Worm (Caenorhabditis elegans) whole organism, L1 larva: ENCODE data around the gene C43C3.4.

Experiments
- C04F5.9 ChIP-seq: sonication (generic microtip); optimal IDR thresholded peaks from 2 replicates; lab custom pipeline; 2016; ENCODE audit warnings: missing genetic modification characterization, missing compliant biosample characterization
- C34B4.2 ChIP-seq: sonication (generic microtip); optimal IDR thresholded peaks from 2 replicates; lab custom pipeline; 2017; ENCODE audit warnings: mild to moderate bottlenecking, missing genetic modification characterization, missing compliant biosample characterization
- Y116A8C.19 ChIP-seq: sonication (generic microtip); optimal IDR thresholded peaks from 2 replicates; lab custom pipeline; 2016; ENCODE audit warnings: missing compliant biosample characterization, missing genetic modification characterization, borderline replicate concordance
- aha-1 ChIP-seq: fragments of 150-350 bp; optimal IDR thresholded peaks from 2 replicates; lab custom pipeline; 2014; ENCODE audit warnings: missing biosample characterization, missing genetic modification characterization
- aly-2 ChIP-seq: fragments of 150-350 bp; optimal IDR thresholded peaks from 2 replicates; lab custom pipeline; 2014; ENCODE audit warnings: missing biosample characterization, missing genetic modification characterization
- blmp-1 ChIP-seq: fragments of 150-350 bp; optimal IDR thresholded peaks from 2 replicates; lab custom pipeline; 2014; ENCODE audit warnings: missing biosample characterization, missing genetic modification characterization
- ceh-63 ChIP-seq: fragments of 200-800 bp; sonication (Bioruptor generic); optimal IDR thresholded peaks from 2 replicates; lab custom pipeline; 2018; ENCODE audit warnings: mild to moderate bottlenecking, missing genetic modification characterization, missing compliant biosample characterization
- ceh-82 ChIP-seq, 3 experiments: fragments of 150-350 bp in 1 of 3; sonication (generic microtip) in 2 of 3; optimal IDR thresholded peaks; 2 replicates each; lab custom pipeline; 2014 to 2017; ENCODE audit warnings: missing biosample characterization in 3 of 3, missing genetic modification characterization in 3 of 3
- ceh-88 ChIP-seq: fragments of 200-800 bp; sonication (Bioruptor generic); IDR thresholded peaks from 2 replicates; pipeline ENCODE4 v1.3.6; 2022; ENCODE audit warnings: missing genetic modification characterization, missing compliant biosample characterization
- ceh-90 ChIP-seq: sonication (generic microtip); optimal IDR thresholded peaks from 2 replicates; lab custom pipeline; 2016; ENCODE audit warnings: missing genetic modification characterization, missing compliant biosample characterization
- fkh-10 ChIP-seq: sonication (generic microtip); optimal IDR thresholded peaks from 2 replicates; lab custom pipeline; 2017; ENCODE audit warnings: missing biosample characterization, missing genetic modification reagents, missing genetic modification characterization
- grh-1 ChIP-seq: fragments of 200-800 bp; sonication (Bioruptor generic); IDR thresholded peaks from 2 replicates; pipeline ENCODE4 v1.3.6; 2022; ENCODE audit warnings: missing genetic modification reagents, missing genetic modification characterization, missing compliant biosample characterization
- irx-1 ChIP-seq: sonication (generic microtip); optimal IDR thresholded peaks from 2 replicates; lab custom pipeline; 2016; ENCODE audit warnings: missing genetic modification characterization, missing compliant biosample characterization
- jun-1 ChIP-seq: fragments of 150-350 bp; optimal IDR thresholded peaks from 2 replicates; lab custom pipeline; 2014; ENCODE audit warnings: missing biosample characterization, missing genetic modification reagents, missing genetic modification characterization
- lin-13 ChIP-seq: fragments of 150-350 bp; optimal IDR thresholded peaks from 2 replicates; lab custom pipeline; 2014; ENCODE audit warnings: missing biosample characterization, missing genetic modification reagents, missing genetic modification characterization
- lin-14 ChIP-seq: fragments of 200-800 bp; sonication (Bioruptor generic); optimal IDR thresholded peaks from 2 replicates; lab custom pipeline; 2018; ENCODE audit warnings: mild to moderate bottlenecking, missing genetic modification characterization, moderate library complexity, missing compliant biosample characterization
- lin-15B ChIP-seq: fragments of 150-350 bp; sonication (generic microtip); optimal IDR thresholded peaks from 3 replicates; lab custom pipeline; 2014; ENCODE audit warnings: missing biosample characterization, missing genetic modification characterization
- lin-35 ChIP-seq, 2 experiments: fragments of 150-350 bp; optimal IDR thresholded peaks; 2 replicates each; lab custom pipeline; 2014; ENCODE audit warnings: missing biosample characterization in 2 of 2, missing genetic modification characterization in 2 of 2, missing genetic modification reagents in 2 of 2
- lir-3 ChIP-seq: sonication (generic microtip); optimal IDR thresholded peaks from 2 replicates; lab custom pipeline; 2016; ENCODE audit warnings: mild to moderate bottlenecking, missing genetic modification characterization, moderate library complexity, missing compliant biosample characterization; ENCODE audit not compliant: poor library complexity
- lsy-2 ChIP-seq, 2 experiments: fragments of 150-350 bp; optimal IDR thresholded peaks; 2 replicates each; lab custom pipeline; 2014; ENCODE audit warnings: missing biosample characterization in 2 of 2, missing genetic modification characterization in 2 of 2
- mdl-1 ChIP-seq, 2 experiments: fragments of 150-350 bp; optimal IDR thresholded peaks; 2 replicates each; lab custom pipeline; 2014 to 2017; ENCODE audit warnings: missing biosample characterization in 2 of 2, missing genetic modification characterization in 2 of 2, inconsistent platforms in 1 of 2
- nhr-11 ChIP-seq: fragments of 150-350 bp; optimal IDR thresholded peaks from 2 replicates; lab custom pipeline; 2014; ENCODE audit warnings: missing biosample characterization, missing genetic modification characterization
- nhr-12 ChIP-seq: sonication (generic microtip); optimal IDR thresholded peaks from 2 replicates; lab custom pipeline; 2017; ENCODE audit warnings: missing biosample characterization, missing genetic modification characterization
- nhr-19 ChIP-seq: fragments of 200-800 bp; sonication (Bioruptor generic); conservative IDR thresholded peaks from 2 replicates; pipeline ENCODE4 v1.3.6; 2022; ENCODE audit warnings: missing genetic modification characterization, missing compliant biosample characterization
- nhr-237 ChIP-seq: fragments of 150-350 bp; optimal IDR thresholded peaks from 2 replicates; lab custom pipeline; 2014; ENCODE audit warnings: missing biosample characterization, missing genetic modification characterization
- nhr-47 ChIP-seq: sonication (generic microtip); optimal IDR thresholded peaks from 2 replicates; lab custom pipeline; 2016; ENCODE audit warnings: mild to moderate bottlenecking, missing genetic modification characterization, moderate library complexity, missing compliant biosample characterization
- nhr-71 ChIP-seq: sonication (generic microtip); optimal IDR thresholded peaks from 2 replicates; lab custom pipeline; 2016; ENCODE audit warnings: mild to moderate bottlenecking, missing genetic modification characterization, moderate library complexity, missing compliant biosample characterization
- nhr-84 ChIP-seq: sonication (generic microtip); optimal IDR thresholded peaks from 2 replicates; lab custom pipeline; 2017; ENCODE audit warnings: missing biosample characterization, missing genetic modification characterization
- nhr-85 ChIP-seq: sonication (generic microtip); peaks from one replicate; lab custom pipeline; 2016; ENCODE audit warnings: missing genetic modification characterization, inconsistent platforms, missing compliant biosample characterization
- nhr-90 ChIP-seq: sonication (generic microtip); optimal IDR thresholded peaks from 2 replicates; lab custom pipeline; 2016; ENCODE audit warnings: mild to moderate bottlenecking, missing genetic modification characterization, missing compliant biosample characterization; ENCODE audit not compliant: poor library complexity
- pag-3 ChIP-seq: sonication (generic microtip); optimal IDR thresholded peaks from 2 replicates; lab custom pipeline; 2017; ENCODE audit warnings: missing genetic modification characterization, mild to moderate bottlenecking, missing compliant biosample characterization, antibody characterized with exemption, borderline replicate concordance; ENCODE audit not compliant: insufficient read depth
- pax-3 ChIP-seq: fragments of 200-800 bp; sonication (Bioruptor generic); optimal IDR thresholded peaks from 2 replicates; lab custom pipeline; 2018; ENCODE audit warnings: mild to moderate bottlenecking, missing genetic modification characterization, moderate library complexity, missing compliant biosample characterization
- pqm-1 ChIP-seq: sonication (generic microtip); optimal IDR thresholded peaks from 3 replicates; lab custom pipeline; 2017; ENCODE audit warnings: missing biosample characterization, missing genetic modification characterization
- skn-1 ChIP-seq: fragments of 150-350 bp; optimal IDR thresholded peaks from 2 replicates; lab custom pipeline; 2014; ENCODE audit warnings: missing biosample characterization, missing genetic modification characterization
- sptf-1 ChIP-seq: fragments of 150-350 bp; optimal IDR thresholded peaks from 2 replicates; lab custom pipeline; 2014; ENCODE audit warnings: missing biosample characterization, missing genetic modification characterization
- sup-37 ChIP-seq: fragments of 200-800 bp; sonication (Bioruptor generic); optimal IDR thresholded peaks from 2 replicates; lab custom pipeline; 2018; ENCODE audit warnings: mild to moderate bottlenecking, missing genetic modification characterization, missing compliant biosample characterization
- swsn-7 ChIP-seq: sonication (generic microtip); optimal IDR thresholded peaks from 2 replicates; lab custom pipeline; 2016; ENCODE audit warnings: missing genetic modification characterization, missing compliant biosample characterization
- tbx-2 ChIP-seq: sonication (generic microtip); optimal IDR thresholded peaks from 2 replicates; lab custom pipeline; 2016; ENCODE audit warnings: missing genetic modification characterization, missing compliant biosample characterization
- tlp-1 ChIP-seq: fragments of 150-350 bp; optimal IDR thresholded peaks from 2 replicates; lab custom pipeline; 2014; ENCODE audit warnings: missing biosample characterization, missing genetic modification characterization
- unc-30 ChIP-seq: sonication (generic microtip); optimal IDR thresholded peaks from 2 replicates; lab custom pipeline; 2017; ENCODE audit warnings: missing biosample characterization, missing genetic modification characterization
- xbp-1 ChIP-seq: sonication (generic microtip); optimal IDR thresholded peaks from 2 replicates; lab custom pipeline; 2016; ENCODE audit warnings: missing genetic modification characterization, missing compliant biosample characterization
- zag-1 ChIP-seq: fragments of 150-350 bp; optimal IDR thresholded peaks from 2 replicates; lab custom pipeline; 2014; ENCODE audit warnings: missing biosample characterization, missing genetic modification characterization

The C43C3.4 gene

ce11 chrX:9642775-9643461 is 31.8 kb downstream of the C43C3.4 start (continued):
- peak; percentile 42 for TF ChIP-seq tbx-2 (tag; lab: Kevin White, UChicago)
- no peak for TF ChIP-seq lir-3 (tag; lab: Kevin White, UChicago)
- TF ChIP-seq irx-1 (tag; lab: Kevin White, UChicago): peak; percentile 48
- TF ChIP-seq skn-1 (tag; lab: Kevin White, UChicago): peak; percentile 32
- TF ChIP-seq C34B4.2: no peak
- TF ChIP-seq swsn-7: no peak
- peak; percentile 78 for TF ChIP-seq lin-14 (GFP tag; lab: Kevin White, UChicago)
- TF ChIP-seq lin-15B: no peak
- TF ChIP-seq nhr-11 (tag; lab: Kevin White, UChicago): no peak
- TF ChIP-seq nhr-19 (GFP tag; lab: Robert Waterston, UW): peak; percentile 26; the same call in 1 of the 2 replicates
- no peak for TF ChIP-seq ceh-63
- no peak for TF ChIP-seq sptf-1 (tag; lab: Kevin White, UChicago)
- TF ChIP-seq C04F5.9 (tag; lab: Kevin White, UChicago): no peak
- no peak for TF ChIP-seq ceh-90 (tag; lab: Kevin White, UChicago)
- no peak for TF ChIP-seq jun-1 (tag; lab: Kevin White, UChicago)
- 0 out of 2 replicates have a peak, but pooled peaks have one; percentile 13 for TF ChIP-seq ceh-88 (GFP tag; lab: Robert Waterston, UW)
- TF ChIP-seq aha-1 (tag; lab: Kevin White, UChicago): no peak
- TF ChIP-seq nhr-47: peak; percentile 33
- no peak for TF ChIP-seq xbp-1 (tag; lab: Kevin White, UChicago)
- no peak for TF ChIP-seq pqm-1
- TF ChIP-seq fkh-10 (GFP tag; lab: Kevin White, UChicago): no peak
- no peak for TF ChIP-seq zag-1 (tag; lab: Kevin White, UChicago)
- no peak for TF ChIP-seq tlp-1 (tag; lab: Kevin White, UChicago)
- TF ChIP-seq nhr-85 (tag; lab: Kevin White, UChicago): peak; percentile 96
- TF ChIP-seq blmp-1: peak; percentile 99
- no peak for TF ChIP-seq nhr-84
- TF ChIP-seq nhr-71 (tag; lab: Kevin White, UChicago): peak; percentile 61
- TF ChIP-seq aly-2 (tag; lab: Kevin White, UChicago): no peak
- TF ChIP-seq mdl-1 (tag; optimal IDR thresholded peaks at IDR 0.05; lab: Kevin White, UChicago): peak in 1 of 2 experiments; percentile 69
- TF ChIP-seq sup-37: no peak
- no peak for TF ChIP-seq pag-3 (tag; lab: Kevin White, UChicago)
- TF ChIP-seq grh-1 (GFP tag; lab: Robert Waterston, UW): peak; percentile 71
- peak; percentile 23 to 75 for TF ChIP-seq lin-35 (GFP tag; optimal IDR thresholded peaks at IDR 0.05; lab: Kevin White, UChicago)
- no peak for TF ChIP-seq ceh-82 (tag; optimal IDR thresholded peaks at IDR 0.05; lab: Kevin White, UChicago)
- no peak for TF ChIP-seq nhr-12
- TF ChIP-seq nhr-237: no peak
- TF ChIP-seq lin-13 (GFP tag; lab: Kevin White, UChicago): no peak
- peak; percentile 19 for TF ChIP-seq pax-3 (tag; lab: Kevin White, UChicago)
- peak; percentile 6 to 24 for TF ChIP-seq lsy-2 (tag; optimal IDR thresholded peaks at IDR 0.05; lab: Kevin White, UChicago)

- TF ChIP-seq lin-14 (GFP tag; lab: Kevin White, UChicago) (peak; percentile 51), nhr-90 (tag; lab: Kevin White, UChicago) (no peak), unc-30 (tag; lab: Kevin White, UChicago) (no peak), Y116A8C.19 (no peak), lsy-2 (tag; optimal IDR thresholded peaks at IDR 0.05; lab: Kevin White, UChicago) (peak in 1 of 2 experiments; percentile 20), irx-1 (tag; lab: Kevin White, UChicago) (no peak), nhr-71 (tag; lab: Kevin White, UChicago) (peak; percentile 18)
- TF ChIP-seq, all 84 proteins: peak for 3
Observed at ce11 chrX:9640902-9641301, 33.8 kb downstream of the C43C3.4 start.
